Fruit fly (Drosophila melanogaster) whole organism, pupa: Measurements from ENCODE around the gene Pka-R1.

Experiments used
- CG10348 ChIP-seq: fragments of 200-800 bp; sonication (Bioruptor generic); IDR thresholded peaks from 2 replicates; pipeline ENCODE4 v1.3.6; 2022; ENCODE audit warnings: missing biosample characterization, missing genetic modification characterization
- CG12605 ChIP-seq: fragments of 200-800 bp; sonication (Bioruptor generic); IDR thresholded peaks from 2 replicates; pipeline ENCODE4 v1.3.6; 2022; ENCODE audit warnings: missing biosample characterization, missing genetic modification characterization
- CG13204 ChIP-seq: fragments of 200-800 bp; sonication (Bioruptor generic); optimal IDR thresholded peaks from 2 replicates; lab custom pipeline; 2018; ENCODE audit warnings: missing biosample characterization, mild to moderate bottlenecking, missing genetic modification characterization, moderate library complexity
- CG14655 ChIP-seq: fragments of 200-800 bp; sonication (Bioruptor generic); optimal IDR thresholded peaks from 3 replicates; lab custom pipeline; 2017; ENCODE audit warnings: mild to moderate bottlenecking, missing biosample characterization, missing genetic modification reagents, missing genetic modification characterization
- CG15710 ChIP-seq: fragments of 200-800 bp; sonication (Bioruptor generic); optimal IDR thresholded peaks from 2 replicates; lab custom pipeline; 2018; ENCODE audit warnings: missing biosample characterization, mild to moderate bottlenecking, missing genetic modification characterization, moderate library complexity
- CG17806 ChIP-seq: fragments of 200-800 bp; sonication (Bioruptor generic); optimal IDR thresholded peaks from 2 replicates; lab custom pipeline; 2018; ENCODE audit warnings: missing biosample characterization, mild to moderate bottlenecking, missing genetic modification characterization, moderate library complexity
- CG32121 ChIP-seq: fragments of 200-800 bp; sonication (Bioruptor generic); IDR thresholded peaks from 2 replicates; pipeline ENCODE4 v1.3.6; 2022; ENCODE audit warnings: missing biosample characterization, missing genetic modification characterization
- CG34367 ChIP-seq: fragments of 200-800 bp; sonication (Bioruptor generic); optimal IDR thresholded peaks from 2 replicates; lab custom pipeline; 2018; ENCODE audit warnings: missing biosample characterization, mild to moderate bottlenecking, missing genetic modification characterization
- CG4496 ChIP-seq: fragments of 200-800 bp; sonication (Bioruptor generic); IDR thresholded peaks from 3 replicates; pipeline ENCODE4 v1.3.6; 2022; ENCODE audit warnings: missing biosample characterization, missing genetic modification characterization
- CG8159 ChIP-seq: fragments of 200-800 bp; sonication (Bioruptor generic); optimal IDR thresholded peaks from 3 replicates; lab custom pipeline; 2018; ENCODE audit warnings: missing biosample characterization, mild to moderate bottlenecking, missing genetic modification characterization, moderate library complexity
- CG8301 ChIP-seq: fragments of 200-800 bp; sonication (Bioruptor generic); optimal IDR thresholded peaks from 2 replicates; lab custom pipeline; 2018; ENCODE audit warnings: missing biosample characterization, mild to moderate bottlenecking, missing genetic modification characterization
- CG9948 ChIP-seq: fragments of 200-800 bp; sonication (Bioruptor generic); optimal IDR thresholded peaks from 2 replicates; lab custom pipeline; 2018; ENCODE audit warnings: missing biosample characterization, mild to moderate bottlenecking, missing genetic modification characterization, moderate library complexity
- D1 ChIP-seq: fragments of 200-800 bp; sonication (Bioruptor generic); optimal IDR thresholded peaks from 2 replicates; lab custom pipeline; 2018; ENCODE audit warnings: missing biosample characterization, mild to moderate bottlenecking, missing genetic modification characterization, moderate library complexity
- EcR ChIP-seq: fragments of 200-800 bp; sonication (Bioruptor generic); optimal IDR thresholded peaks from 3 replicates; lab custom pipeline; 2019; ENCODE audit warnings: missing biosample characterization, missing genetic modification characterization, mild to moderate bottlenecking, moderate library complexity, missing genetic modification reagents
- Ets98B ChIP-seq: fragments of 200-800 bp; sonication (Bioruptor generic); IDR thresholded peaks from 2 replicates; pipeline ENCODE4 v1.3.6; 2022; ENCODE audit warnings: missing biosample characterization, missing genetic modification characterization
- Pif1A ChIP-seq: fragments of 200-800 bp; sonication (Bioruptor generic); optimal IDR thresholded peaks from 3 replicates; lab custom pipeline; 2016; ENCODE audit warnings: missing biosample characterization, missing genetic modification characterization
- Pif1B ChIP-seq: fragments of 200-800 bp; sonication (Bioruptor generic); optimal IDR thresholded peaks from 3 replicates; lab custom pipeline; 2016; ENCODE audit warnings: missing biosample characterization, missing genetic modification characterization
- Snoo ChIP-seq: fragments of 200-800 bp; sonication (Bioruptor generic); optimal IDR thresholded peaks from 3 replicates; lab custom pipeline; 2017; ENCODE audit warnings: missing biosample characterization, mild to moderate bottlenecking, missing genetic modification characterization, inconsistent platforms
- fd96Ca ChIP-seq: fragments of 200-800 bp; sonication (Bioruptor generic); IDR thresholded peaks from 3 replicates; pipeline ENCODE4 v1.3.6; 2022; ENCODE audit warnings: missing biosample characterization, missing genetic modification characterization
- gl ChIP-seq: fragments of 200-800 bp; sonication (Bioruptor generic); optimal IDR thresholded peaks from 2 replicates; lab custom pipeline; 2018; ENCODE audit warnings: missing biosample characterization, mild to moderate bottlenecking, missing genetic modification characterization
- rn ChIP-seq: fragments of 200-800 bp; sonication (Bioruptor generic); IDR thresholded peaks from 2 replicates; pipeline ENCODE4 v1.3.6; 2022; ENCODE audit warnings: missing biosample characterization, missing genetic modification characterization

The Pka-R1 gene

DNA sequence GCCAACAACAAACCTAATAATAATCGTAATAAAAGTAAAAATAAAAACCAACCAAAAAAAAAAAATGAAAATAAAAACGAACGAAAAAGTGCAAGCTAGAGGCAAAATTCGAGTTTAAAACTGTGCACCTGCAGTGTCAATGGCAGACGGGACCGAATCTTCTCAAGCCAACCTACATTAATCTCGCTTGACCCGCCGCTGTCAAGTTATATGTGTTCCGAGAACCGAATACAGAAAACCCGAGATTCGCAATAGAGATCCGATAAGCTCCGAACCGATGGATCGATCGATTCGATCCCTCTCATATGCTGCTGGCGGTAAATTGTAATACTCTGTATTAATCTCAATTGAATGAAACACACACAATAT, 43.3 kb upstream of the Pka-R1 start:
- TF ChIP-seq CG32121 (GFP tag; lab: Robert Waterston, UW) (no peak), CG14655 (no peak), Ets98B (GFP tag; lab: Robert Waterston, UW) (no peak), Pif1A (GFP tag; lab: Kevin White, UChicago) (no peak), CG8159 (tag; lab: Kevin White, UChicago) (no peak), fd96Ca (GFP tag; lab: Robert Waterston, UW) (no peak), CG8301 (tag; lab: Kevin White, UChicago) (no peak), Pif1B (GFP tag; lab: Kevin White, UChicago) (no peak), CG9948 (tag; lab: Kevin White, UChicago) (no peak), gl (tag; lab: Kevin White, UChicago) (no peak), CG4496 (GFP tag; lab: Robert Waterston, UW) (no peak), Snoo (tag; lab: Kevin White, UChicago) (no peak), rn (GFP tag; lab: Robert Waterston, UW) (no peak), CG17806 (tag; lab: Kevin White, UChicago) (no peak), CG13204 (no peak), CG10348 (GFP tag; lab: Robert Waterston, UW) (no peak), D1 (no peak)

- TF ChIP-seq CG9948 (tag; lab: Kevin White, UChicago) (no peak), Pif1B (GFP tag; lab: Kevin White, UChicago) (no peak), EcR (no peak), Snoo (tag; lab: Kevin White, UChicago) (no peak), CG34367 (no peak), fd96Ca (GFP tag; lab: Robert Waterston, UW) (no peak), D1 (no peak), CG12605 (GFP tag; lab: Robert Waterston, UW) (no peak), CG8301 (tag; lab: Kevin White, UChicago) (no peak), rn (GFP tag; lab: Robert Waterston, UW) (no peak), Pif1A (GFP tag; lab: Kevin White, UChicago) (no peak), CG17806 (tag; lab: Kevin White, UChicago) (no peak), gl (tag; lab: Kevin White, UChicago) (no peak), CG32121 (GFP tag; lab: Robert Waterston, UW) (no peak), CG15710 (tag; lab: Kevin White, UChicago) (no peak), CG10348 (GFP tag; lab: Robert Waterston, UW) (no peak)
Observed at dm6 chr3L:20777496-20777895, 38.4 kb upstream of the Pka-R1 start.

DNA sequence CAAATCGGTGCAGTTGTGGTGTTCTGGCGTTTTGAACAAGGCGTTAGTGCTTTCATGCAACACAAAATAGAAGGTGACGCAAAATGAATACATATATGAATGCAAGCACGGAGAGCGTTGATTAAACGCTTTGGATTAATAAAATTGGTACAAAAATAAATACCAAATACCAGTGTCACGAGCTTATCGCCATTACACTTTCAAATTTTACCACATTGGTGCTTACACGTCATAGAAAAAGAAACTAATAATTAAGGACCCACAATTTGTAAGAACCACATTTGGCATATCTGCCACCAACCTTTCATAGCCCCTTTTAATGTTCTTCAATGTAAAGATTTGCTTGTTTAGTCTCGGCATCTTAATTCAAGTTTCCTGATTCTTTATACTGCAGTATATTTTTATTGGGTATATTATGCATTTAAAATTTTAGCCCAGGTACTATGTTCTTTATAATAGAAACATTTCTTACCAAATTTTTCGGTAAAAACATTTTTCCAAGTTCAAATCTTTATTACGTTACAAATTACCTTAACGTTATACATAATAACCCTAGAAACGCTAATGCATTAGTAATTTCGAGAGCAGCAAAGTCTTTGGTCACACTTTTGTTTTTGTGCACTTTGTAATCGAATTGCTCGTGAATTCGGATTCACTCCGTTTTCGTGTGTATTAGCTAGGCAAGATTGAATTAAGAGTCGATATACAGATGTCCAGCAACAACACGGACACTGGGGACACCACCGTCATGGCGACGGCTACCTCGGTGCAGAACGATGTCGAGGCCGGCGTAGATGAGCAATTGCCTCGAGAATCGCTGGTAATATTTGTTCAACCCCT, 37.5 kb upstream of the Pka-R1 start, which contains the start of the genes Pex16 and Pex14:
Gene Pex16 (minus strand): TSS at position 41 of the 840 bp plus-strand sequence.
Gene Pex14 (plus strand): TSS at position 576 of the 840 bp plus-strand sequence.
- TF ChIP-seq CG10348 (GFP tag; lab: Robert Waterston, UW) (no peak), EcR (no peak), D1 (no peak), rn (GFP tag; lab: Robert Waterston, UW) (peak; percentile 58), CG15710 (tag; lab: Kevin White, UChicago) (peak; percentile 53), CG9948 (tag; lab: Kevin White, UChicago) (peak; percentile 52), CG17806 (tag; lab: Kevin White, UChicago) (peak; percentile 49), CG32121 (GFP tag; lab: Robert Waterston, UW) (peak; percentile 39; the same call in 1 of the 2 replicates), CG13204 (no peak), Pif1A (GFP tag; lab: Kevin White, UChicago) (no peak), fd96Ca (GFP tag; lab: Robert Waterston, UW) (peak; percentile 74), Ets98B (GFP tag; lab: Robert Waterston, UW) (no peak), CG34367 (peak; percentile 38), Snoo (tag; lab: Kevin White, UChicago) (peak; percentile 54), CG12605 (GFP tag; lab: Robert Waterston, UW) (no peak), CG4496 (GFP tag; lab: Robert Waterston, UW) (peak; percentile 81), Pif1B (GFP tag; lab: Kevin White, UChicago) (no peak), CG8301 (tag; lab: Kevin White, UChicago) (peak; percentile 51), gl (tag; lab: Kevin White, UChicago) (no peak), CG14655 (no peak), CG8159 (tag; lab: Kevin White, UChicago) (peak; percentile 64)

DNA sequence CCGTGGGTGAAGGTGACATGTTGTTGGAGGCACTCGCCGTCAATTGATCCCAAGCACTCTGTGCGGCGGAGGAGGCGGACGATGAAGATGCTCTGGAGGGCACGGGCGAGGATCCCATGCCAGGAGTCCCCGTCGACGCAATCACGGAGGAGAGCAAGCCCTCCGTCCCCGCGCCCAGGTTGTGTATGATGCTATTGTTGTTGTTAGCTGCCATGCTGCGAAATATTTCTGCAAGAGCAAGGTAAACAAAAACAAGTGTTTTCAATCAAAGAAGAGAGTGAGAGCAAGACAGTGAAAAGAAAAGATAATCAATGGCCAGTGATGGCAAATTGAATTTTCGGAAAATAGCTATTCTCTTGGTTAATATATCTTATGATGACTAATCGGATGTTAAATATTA, 31.5 kb upstream of the Pka-R1 start:
- TF ChIP-seq Pif1B (GFP tag; lab: Kevin White, UChicago) (no peak), Ets98B (GFP tag; lab: Robert Waterston, UW) (0 out of 2 replicates have a peak, but pooled peaks have one; percentile 8)

DNA sequence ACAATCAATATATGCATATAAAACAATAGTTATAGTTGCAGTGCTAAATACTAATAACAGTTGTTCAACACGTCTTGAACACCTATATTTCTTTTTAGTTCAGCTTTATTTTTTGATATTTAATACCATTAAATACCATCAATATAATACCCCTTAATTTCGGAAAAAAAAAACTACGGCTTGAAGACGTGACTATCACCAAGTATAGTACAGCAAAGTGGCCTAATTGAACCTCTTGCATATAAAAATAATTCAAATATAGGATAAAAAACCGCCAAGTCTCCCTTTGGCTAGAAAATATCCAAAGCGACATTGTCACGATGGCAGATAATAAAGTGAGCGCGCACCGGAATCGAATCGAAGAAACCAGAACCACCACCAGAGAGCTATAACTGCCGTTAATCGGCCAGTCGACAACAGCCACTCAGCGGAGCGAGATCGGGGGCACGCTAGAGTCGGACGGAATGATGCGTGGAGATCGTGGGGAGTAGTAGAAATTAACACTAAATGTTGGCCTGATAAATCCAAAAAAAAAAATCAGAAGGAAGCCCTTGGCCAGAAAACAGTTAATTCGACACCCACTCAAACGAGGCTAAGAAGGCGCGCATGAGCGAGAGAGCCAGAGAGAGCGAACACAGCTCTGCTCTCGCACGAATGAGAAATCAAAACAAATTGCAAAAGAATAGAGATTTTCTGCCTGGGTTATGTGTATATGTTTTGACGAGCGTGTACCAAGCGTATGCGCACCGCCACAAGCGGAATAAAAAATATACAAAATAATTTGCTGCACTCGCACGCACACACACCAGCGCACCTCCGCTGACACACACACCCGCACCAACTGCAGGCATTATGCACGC, 30.9 kb upstream of the Pka-R1 start:
- TF ChIP-seq Pif1A (GFP tag; lab: Kevin White, UChicago), result peak; percentile 54
- TF ChIP-seq D1, result no peak
- peak; percentile 11 for TF ChIP-seq EcR
- TF ChIP-seq CG14655, result no peak
- peak; percentile 18 for TF ChIP-seq CG9948 (tag; lab: Kevin White, UChicago)
- TF ChIP-seq rn (GFP tag; lab: Robert Waterston, UW), result no peak
- peak; percentile 53 for TF ChIP-seq gl (tag; lab: Kevin White, UChicago)
- no peak for TF ChIP-seq CG32121 (GFP tag; lab: Robert Waterston, UW)
- peak; percentile 27 for TF ChIP-seq Snoo (tag; lab: Kevin White, UChicago)
- TF ChIP-seq CG12605 (GFP tag; lab: Robert Waterston, UW), result no peak
- TF ChIP-seq CG8301 (tag; lab: Kevin White, UChicago), result peak; percentile 41
- TF ChIP-seq CG34367, result no peak
- TF ChIP-seq Ets98B (GFP tag; lab: Robert Waterston, UW), result peak; percentile 62
- TF ChIP-seq Pif1B (GFP tag; lab: Kevin White, UChicago), result no peak
- no peak for TF ChIP-seq CG13204
- peak; percentile 18 for TF ChIP-seq CG17806 (tag; lab: Kevin White, UChicago)
- peak; percentile 38 for TF ChIP-seq CG15710 (tag; lab: Kevin White, UChicago)
- peak; percentile 64 for TF ChIP-seq CG8159 (tag; lab: Kevin White, UChicago)
- TF ChIP-seq CG10348 (GFP tag; lab: Robert Waterston, UW), result no peak
- no peak for TF ChIP-seq CG4496 (GFP tag; lab: Robert Waterston, UW)
- TF ChIP-seq fd96Ca (GFP tag; lab: Robert Waterston, UW), result no peak; the same call in 2 of the 3 replicates
